Worm (Caenorhabditis elegans) whole organism, late embryonic: ENCODE measurements around the gene F26F12.2.
A peak's percentile ranks its signal among the peaks of the same experiment; 100 is the strongest.

ENCODE experiments used
- C08G9.2 ChIP-seq: sonication (generic microtip); optimal IDR thresholded peaks from 2 replicates; lab custom pipeline; 2016; ENCODE audit warnings: mild to moderate bottlenecking, missing genetic modification characterization, moderate library complexity, missing compliant biosample characterization
- T23F11.4 ChIP-seq: fragments of 200-800 bp; sonication (Bioruptor generic); optimal IDR thresholded peaks from 2 replicates; lab custom pipeline; 2018; ENCODE audit warnings: mild to moderate bottlenecking, missing genetic modification characterization, missing compliant biosample characterization
- Y22D7AL.16 ChIP-seq: sonication (generic microtip); optimal IDR thresholded peaks from 2 replicates; lab custom pipeline; 2016; ENCODE audit warnings: missing genetic modification characterization, missing compliant biosample characterization
- ahr-1 ChIP-seq: sonication (generic microtip); optimal IDR thresholded peaks from 2 replicates; lab custom pipeline; 2016; ENCODE audit warnings: missing genetic modification characterization, missing compliant biosample characterization
- ama-1 ChIP-seq: fragments of 150-350 bp; optimal IDR thresholded peaks from 2 replicates; lab custom pipeline; 2014
- ceh-18 ChIP-seq: sonication (generic microtip); optimal IDR thresholded peaks from 2 replicates; lab custom pipeline; 2016; ENCODE audit warnings: missing genetic modification characterization, missing compliant biosample characterization
- ceh-2 ChIP-seq: sonication (generic microtip); optimal IDR thresholded peaks from 2 replicates; lab custom pipeline; 2016; ENCODE audit warnings: missing genotype, missing genetic modification characterization, missing compliant biosample characterization
- ceh-22 ChIP-seq: sonication (generic microtip); optimal IDR thresholded peaks from 2 replicates; lab custom pipeline; 2017; ENCODE audit warnings: missing biosample characterization, missing genetic modification characterization
- ceh-24 ChIP-seq: sonication (generic microtip); optimal IDR thresholded peaks from 2 replicates; lab custom pipeline; 2016; ENCODE audit warnings: mild to moderate bottlenecking, missing genetic modification characterization, missing compliant biosample characterization
- ceh-30 ChIP-seq: fragments of 150-350 bp; optimal IDR thresholded peaks from 2 replicates; lab custom pipeline; 2014; ENCODE audit warnings: missing biosample characterization, missing genetic modification characterization
- ceh-31 ChIP-seq: sonication (generic microtip); optimal IDR thresholded peaks from 2 replicates; lab custom pipeline; 2016; ENCODE audit warnings: missing genetic modification characterization, missing compliant biosample characterization
- ceh-34 ChIP-seq: sonication (generic microtip); optimal IDR thresholded peaks from 2 replicates; lab custom pipeline; 2016; ENCODE audit warnings: mild to moderate bottlenecking, missing genetic modification characterization, missing compliant biosample characterization
- ceh-48 ChIP-seq: sonication (generic microtip); optimal IDR thresholded peaks from 2 replicates; lab custom pipeline; 2016; ENCODE audit warnings: missing genetic modification characterization, inconsistent platforms, missing compliant biosample characterization
- ceh-6 ChIP-seq: fragments of 200-800 bp; sonication (Bioruptor generic); optimal IDR thresholded peaks from 2 replicates; lab custom pipeline; 2018; ENCODE audit warnings: mild to moderate bottlenecking, missing genetic modification characterization, missing compliant biosample characterization
- ceh-9 ChIP-seq: sonication (generic microtip); optimal IDR thresholded peaks from 2 replicates; lab custom pipeline; 2016; ENCODE audit warnings: mild to moderate bottlenecking, missing genetic modification characterization, inconsistent platforms, missing compliant biosample characterization
- che-1 ChIP-seq: sonication (generic microtip); optimal IDR thresholded peaks from 2 replicates; lab custom pipeline; 2016; ENCODE audit warnings: mild to moderate bottlenecking, missing genetic modification characterization, missing compliant biosample characterization
- elt-2 ChIP-seq: sonication (generic microtip); optimal IDR thresholded peaks from 2 replicates; lab custom pipeline; 2016; ENCODE audit warnings: missing genetic modification reagents, missing genetic modification characterization, missing compliant biosample characterization
- elt-4 ChIP-seq: sonication (generic microtip); optimal IDR thresholded peaks from 2 replicates; lab custom pipeline; 2016; ENCODE audit warnings: missing genetic modification characterization, missing compliant biosample characterization
- eyg-1 ChIP-seq: sonication (generic microtip); optimal IDR thresholded peaks from 2 replicates; lab custom pipeline; 2016; ENCODE audit warnings: missing genotype, missing genetic modification characterization, missing compliant biosample characterization
- hlh-6 ChIP-seq: sonication (generic microtip); optimal IDR thresholded peaks from 2 replicates; lab custom pipeline; 2016; ENCODE audit warnings: missing genotype, missing genetic modification characterization, missing compliant biosample characterization
- lim-6 ChIP-seq: sonication (generic microtip); optimal IDR thresholded peaks from 2 replicates; lab custom pipeline; 2016; ENCODE audit warnings: missing genetic modification characterization, missing compliant biosample characterization
- lin-11 ChIP-seq: fragments of 200-800 bp; sonication (Bioruptor generic); optimal IDR thresholded peaks from 2 replicates; lab custom pipeline; 2018; ENCODE audit warnings: mild to moderate bottlenecking, missing genetic modification characterization, missing compliant biosample characterization
- nfya-1 ChIP-seq: sonication (generic microtip); optimal IDR thresholded peaks from 2 replicates; lab custom pipeline; 2017; ENCODE audit warnings: missing genetic modification characterization, mild to moderate bottlenecking, missing compliant biosample characterization, antibody characterized with exemption, moderate library complexity
- nhr-11 ChIP-seq: fragments of 150-350 bp; optimal IDR thresholded peaks from 2 replicates; lab custom pipeline; 2014; ENCODE audit warnings: missing biosample characterization, missing genetic modification characterization
- nhr-232 ChIP-seq: sonication (generic microtip); optimal IDR thresholded peaks from 2 replicates; lab custom pipeline; 2016; ENCODE audit warnings: missing genetic modification characterization, missing compliant biosample characterization
- pag-3 ChIP-seq: sonication (generic microtip); optimal IDR thresholded peaks from 2 replicates; lab custom pipeline; 2016; ENCODE audit warnings: missing compliant biosample characterization, missing genetic modification characterization, borderline replicate concordance
- pqm-1 ChIP-seq: sonication (generic microtip); optimal IDR thresholded peaks from 2 replicates; lab custom pipeline; 2016; ENCODE audit warnings: missing genetic modification characterization, missing compliant biosample characterization
- ref-2 ChIP-seq: sonication (generic microtip); optimal IDR thresholded peaks from 2 replicates; lab custom pipeline; 2016; ENCODE audit warnings: missing genetic modification characterization, missing compliant biosample characterization
- rnt-1 ChIP-seq: sonication (generic microtip); optimal IDR thresholded peaks from 2 replicates; lab custom pipeline; 2016; ENCODE audit warnings: missing genetic modification characterization, missing compliant biosample characterization
- sox-2 ChIP-seq: fragments of 200-800 bp; sonication (Bioruptor generic); IDR thresholded peaks from 2 replicates; pipeline ENCODE4 v1.3.6; 2022; ENCODE audit warnings: missing genetic modification reagents, missing genetic modification characterization, missing compliant biosample characterization
- tbx-2 ChIP-seq: sonication (generic microtip); optimal IDR thresholded peaks from 2 replicates; lab custom pipeline; 2016; ENCODE audit warnings: missing genetic modification characterization, missing compliant biosample characterization
- tbx-7 ChIP-seq: sonication (generic microtip); optimal IDR thresholded peaks from 2 replicates; lab custom pipeline; 2016; ENCODE audit warnings: missing genotype, missing genetic modification characterization, missing compliant biosample characterization
- unc-55 ChIP-seq: sonication (generic microtip); optimal IDR thresholded peaks from 2 replicates; lab custom pipeline; 2017; ENCODE audit warnings: missing biosample characterization, missing genetic modification reagents, missing genetic modification characterization
- ztf-16 ChIP-seq: sonication (generic microtip); optimal IDR thresholded peaks from 2 replicates; lab custom pipeline; 2017; ENCODE audit warnings: missing genetic modification characterization, missing compliant biosample characterization

Gene F26F12.2

DNA sequence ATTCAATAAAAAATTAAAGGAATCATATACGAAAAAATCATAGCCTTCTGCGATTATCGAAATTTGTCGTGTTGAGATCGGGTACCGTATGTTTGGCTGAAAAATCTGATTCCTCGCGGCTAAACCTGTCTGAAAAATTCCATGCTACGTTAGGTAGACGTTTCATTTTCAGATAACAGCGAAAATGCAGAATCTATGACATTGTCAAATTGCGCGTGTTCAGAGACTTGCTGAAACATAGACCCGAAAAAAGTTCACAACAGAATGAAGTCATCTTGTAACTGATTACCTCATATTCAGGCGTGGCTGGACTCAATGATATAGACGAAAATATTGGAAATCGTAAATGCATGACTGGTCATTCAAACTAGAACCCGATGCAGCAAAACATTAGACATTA is 4.9 kb downstream of the F26F12.2 start, which contains the start of gene srh-76:
TSS of gene srh-76 (plus strand) at position 301 of the 400 bp plus-strand sequence.
- TF ChIP-seq rnt-1 (no peak), ztf-16 (no peak), ama-1 (no peak), pag-3 (no peak), ceh-6 (GFP tag; lab: Kevin White, UChicago) (no peak), ref-2 (tag; lab: Kevin White, UChicago) (no peak), ceh-34 (tag; lab: Kevin White, UChicago) (no peak), pqm-1 (tag; lab: Kevin White, UChicago) (no peak)
- TF ChIP-seq, all 69 proteins: peak for 0

DNA sequence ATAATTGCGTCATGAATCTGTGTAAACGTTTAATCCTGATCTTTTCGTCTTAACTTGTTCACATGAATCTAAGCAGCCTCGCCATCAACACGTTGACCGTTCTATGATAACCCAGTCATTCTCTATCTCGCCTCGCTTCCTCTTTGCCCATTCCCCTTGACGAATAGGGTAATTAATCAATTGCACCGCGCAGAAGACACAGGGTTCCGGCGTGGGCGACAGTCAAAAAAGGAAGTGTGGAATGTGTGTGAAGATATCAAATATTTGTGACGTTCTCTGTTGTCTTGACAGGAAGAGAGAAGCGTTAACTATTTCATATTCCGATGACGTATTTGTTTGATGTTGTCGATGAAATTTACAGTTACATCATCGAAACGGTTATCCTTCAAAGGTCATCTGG is 5.6 kb downstream of the F26F12.2 start:
- peak; percentile 51 for TF ChIP-seq ama-1
- TF ChIP-seq lin-11, result no peak

DNA sequence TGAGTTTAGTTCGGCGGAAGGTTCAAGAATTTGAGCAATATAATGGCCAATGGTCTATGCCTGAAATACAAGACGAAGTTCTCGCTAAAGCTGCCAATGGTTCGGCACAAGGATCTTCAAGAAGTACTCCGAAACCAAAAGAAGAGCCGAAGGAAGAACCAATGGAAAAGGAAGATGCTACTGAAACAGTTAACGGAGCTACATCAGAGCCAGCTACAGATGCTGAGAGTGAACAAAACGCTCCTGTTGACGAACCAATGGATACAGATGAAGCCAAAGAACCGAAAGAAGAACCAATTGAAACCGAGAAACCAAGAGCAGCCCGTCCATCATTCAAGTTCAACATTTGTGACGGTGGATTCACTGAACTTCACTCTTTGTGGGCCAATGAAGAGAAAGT is 7.2 kb downstream of the F26F12.2 start:
- TF ChIP-seq ceh-22, result no peak
- TF ChIP-seq lim-6 (tag; lab: Kevin White, UChicago), result no peak
- no peak for TF ChIP-seq ceh-30
- TF ChIP-seq ceh-9, result no peak
- no peak for TF ChIP-seq ceh-24 (tag; lab: Kevin White, UChicago)
- no peak for TF ChIP-seq elt-2 (tag; lab: Kevin White, UChicago)
- TF ChIP-seq ceh-31 (tag; lab: Kevin White, UChicago), result no peak
- TF ChIP-seq tbx-7, result no peak
- no peak for TF ChIP-seq hlh-6 (tag; lab: Kevin White, UChicago)
- TF ChIP-seq, all 69 proteins: peak for 0

DNA sequence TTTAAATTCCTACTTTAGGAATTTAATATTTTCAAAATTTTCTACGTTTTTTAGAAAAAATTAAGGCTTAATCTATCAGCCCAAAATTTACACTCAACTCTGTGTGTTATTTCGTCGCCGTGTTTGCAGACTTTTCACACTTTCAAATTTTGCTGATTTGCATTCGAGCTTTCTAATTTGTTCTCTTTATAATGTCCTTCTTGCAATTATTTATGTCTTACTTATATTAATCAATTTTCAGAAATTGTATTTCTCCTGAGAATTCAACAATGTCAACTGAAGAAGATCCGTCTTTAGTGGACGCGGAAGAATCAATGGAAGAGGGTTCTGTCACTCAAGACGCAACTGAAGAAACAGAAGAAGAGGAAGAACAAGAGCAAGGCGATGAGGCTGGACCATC is 11.8 kb downstream of the F26F12.2 start, which contains the start of gene let-418:
TSS of gene let-418 (plus strand) at position 242 of the 400 bp plus-strand sequence.
- TF ChIP-seq tbx-7, result no peak
- no peak for TF ChIP-seq che-1 (tag; lab: Kevin White, UChicago)
- TF ChIP-seq ceh-48 (tag; lab: Kevin White, UChicago), result no peak
- TF ChIP-seq elt-4 (tag; lab: Kevin White, UChicago), result no peak
- TF ChIP-seq pag-3, result no peak
- no peak for TF ChIP-seq ceh-2 (tag; lab: Kevin White, UChicago)

DNA sequence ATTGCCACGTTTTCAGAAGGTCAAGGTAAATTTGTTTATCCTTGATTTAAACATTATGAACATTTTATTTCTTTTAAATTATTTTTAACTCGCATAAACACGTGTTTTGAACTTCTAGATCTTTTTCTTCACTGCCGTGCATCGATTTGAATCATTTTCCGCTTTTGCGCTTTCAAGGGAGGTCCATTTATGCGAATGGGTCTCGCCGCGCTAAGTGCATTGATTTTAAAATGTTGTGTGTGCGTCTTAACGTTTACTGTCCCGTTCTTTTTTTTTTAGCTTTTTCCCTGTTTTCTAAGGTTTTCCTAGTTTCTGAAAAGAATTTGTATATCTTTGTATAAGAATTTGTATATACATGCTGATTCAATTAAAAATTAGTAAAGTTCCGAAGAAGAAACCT is 12.9 kb downstream of the F26F12.2 start:
- TF ChIP-seq Y22D7AL.16 (tag; lab: Kevin White, UChicago) (no peak), nhr-11 (tag; lab: Kevin White, UChicago) (no peak), sox-2 (GFP tag; lab: Robert Waterston, UW) (no peak), elt-4 (tag; lab: Kevin White, UChicago) (no peak), che-1 (tag; lab: Kevin White, UChicago) (no peak), T23F11.4 (GFP tag; lab: Kevin White, UChicago) (no peak), ceh-9 (no peak), unc-55 (GFP tag; lab: Kevin White, UChicago) (no peak), ceh-24 (tag; lab: Kevin White, UChicago) (no peak), hlh-6 (tag; lab: Kevin White, UChicago) (no peak), eyg-1 (tag; lab: Kevin White, UChicago) (no peak), nfya-1 (tag; lab: Kevin White, UChicago) (no peak), ceh-18 (tag; lab: Kevin White, UChicago) (no peak), nhr-232 (tag; lab: Kevin White, UChicago) (no peak)
- TF ChIP-seq, all 69 proteins: peak for 0

DNA sequence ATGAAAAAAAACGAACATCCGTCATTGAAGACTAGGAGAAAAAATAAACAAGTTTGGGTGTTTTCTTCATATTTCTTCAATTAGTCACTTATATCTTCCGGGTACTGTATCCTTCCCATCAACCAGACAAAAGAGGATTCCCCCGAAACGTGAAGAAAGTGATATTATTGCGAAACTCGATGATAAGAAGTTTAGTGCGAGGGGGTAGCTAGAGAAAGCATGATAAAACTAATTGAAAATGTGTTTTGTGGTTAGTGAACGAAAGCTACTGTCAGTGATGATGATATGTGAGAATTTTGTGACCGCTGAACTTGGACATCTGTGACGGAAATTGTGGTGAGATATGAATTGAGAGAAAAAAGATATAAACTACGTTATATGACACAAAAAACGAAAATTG is 15.4 kb downstream of the F26F12.2 start:
- TF ChIP-seq lin-11 (no peak), pag-3 (no peak), C08G9.2 (no peak), T23F11.4 (GFP tag; lab: Kevin White, UChicago) (no peak), tbx-2 (no peak), ahr-1 (tag; lab: Kevin White, UChicago) (no peak)
